Worm (Caenorhabditis elegans): Measurements from ENCODE around the gene cut-3.

DNA sequence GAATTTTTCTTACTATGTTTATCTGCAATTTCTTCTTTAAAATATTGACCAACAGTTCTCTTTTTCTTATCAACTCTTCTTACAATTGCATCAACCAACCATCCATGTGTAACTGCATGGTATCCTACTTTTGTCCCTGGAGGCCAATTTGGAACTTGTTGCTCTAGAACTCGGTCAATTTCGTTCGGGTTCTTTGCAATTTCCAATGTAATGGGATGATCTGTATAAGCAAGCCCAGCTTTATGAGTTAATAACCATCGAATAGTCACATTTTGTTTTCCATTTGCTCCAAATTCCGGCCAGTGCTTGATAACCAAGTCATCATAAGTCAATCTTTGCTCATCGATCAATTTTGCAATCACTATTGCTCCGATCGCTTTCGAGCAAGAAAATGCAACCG, 32.7 kb upstream of the cut-3 start:
- TF ChIP-seq him-1 (tag; optimal IDR thresholded peaks at IDR 0.05) (no peak), W03F9.2 (tag; optimal IDR thresholded peaks at IDR 0.05) (no peak), dao-5 (tag; optimal IDR thresholded peaks at IDR 0.05) (no peak)

Data from whole organism, L4/young adult.